Fruit fly (Drosophila melanogaster) whole organism, wandering third instar larva: ENCODE data around the gene PIG-Wb.

ENCODE experiments used
- Abd-B ChIP-seq: fragments of >200 bp; optimal IDR thresholded peaks from 2 replicates; lab custom pipeline; 2017; ENCODE audit warnings: missing biosample characterization, missing genetic modification characterization
- CG32264 ChIP-seq: fragments of 200-800 bp; sonication (Bioruptor generic); optimal IDR thresholded peaks from 2 replicates; lab custom pipeline; 2016; ENCODE audit warnings: missing biosample characterization, missing genetic modification characterization
- CG9705 ChIP-seq: fragments of 200-800 bp; sonication (Bioruptor generic); optimal IDR thresholded peaks from 2 replicates; lab custom pipeline; 2018; ENCODE audit warnings: missing biosample characterization, mild to moderate bottlenecking, missing genetic modification characterization
- Dfd ChIP-seq: fragments of >200 bp; optimal IDR thresholded peaks from 2 replicates; lab custom pipeline; 2017; ENCODE audit warnings: missing biosample characterization, missing genetic modification characterization
- Dif ChIP-seq: fragments of 200-275, 200-300 bp; sonication (Bioruptor generic); optimal IDR thresholded peaks from 2 replicates; lab custom pipeline; 2018; ENCODE audit warnings: missing biosample characterization, missing genetic modification characterization; ENCODE audit not compliant: partially characterized antibody
- HLH106 ChIP-seq: fragments of 200-800 bp; optimal IDR thresholded peaks from 3 replicates; lab custom pipeline; 2019; ENCODE audit warnings: missing biosample characterization, mild to moderate bottlenecking, missing genetic modification characterization, moderate library complexity
- Hr78 ChIP-seq: fragments of >200 bp; optimal IDR thresholded peaks from 2 replicates; lab custom pipeline; 2017; ENCODE audit warnings: missing biosample characterization, missing genetic modification characterization
- Hr83 ChIP-seq: fragments of 200-300 bp; sonication (Bioruptor generic); optimal IDR thresholded peaks from 2 replicates; lab custom pipeline; 2016; ENCODE audit warnings: missing biosample characterization, mild to moderate bottlenecking, missing genetic modification characterization, moderate library complexity; ENCODE audit not compliant: poor library complexity, severe bottlenecking
- Jra ChIP-seq: sonication (Bioruptor generic); optimal IDR thresholded peaks from 2 replicates; lab custom pipeline; 2016; ENCODE audit warnings: missing biosample characterization, missing genetic modification characterization
- Mio ChIP-seq: sonication (Bioruptor generic); optimal IDR thresholded peaks from 2 replicates; lab custom pipeline; 2016; ENCODE audit warnings: missing biosample characterization, missing genetic modification characterization
- Myc ChIP-seq: fragments of >200 bp; optimal IDR thresholded peaks from 2 replicates; lab custom pipeline; 2017
- N ChIP-seq: fragments of >200 bp; optimal IDR thresholded peaks from 2 replicates; lab custom pipeline; 2018; ENCODE audit warnings: missing biosample characterization, missing external identifiers, missing genetic modification characterization
- Rel ChIP-seq, 2 experiments: fragments of 200-800 bp; sonication (Bioruptor generic) in 1 of 2; optimal IDR thresholded peaks; 2 replicates in 1 of 2; 3 replicates in 1 of 2; lab custom pipeline; 2016 to 2019; ENCODE audit warnings: mild to moderate bottlenecking in 2 of 2, missing biosample characterization in 2 of 2, missing genetic modification characterization in 2 of 2, moderate library complexity in 1 of 2
- Sp1 ChIP-seq: fragments of 200-800 bp; sonication (Bioruptor generic); optimal IDR thresholded peaks from 3 replicates; lab custom pipeline; 2019; ENCODE audit warnings: missing biosample characterization, mild to moderate bottlenecking, missing genetic modification characterization, moderate library complexity
- Vsx2 ChIP-seq: fragments of 200-300, 225-300 bp; sonication (Bioruptor generic); optimal IDR thresholded peaks from 2 replicates; lab custom pipeline; 2018; ENCODE audit warnings: missing biosample characterization, missing genetic modification characterization; ENCODE audit not compliant: partially characterized antibody
- br ChIP-seq: fragments of 200-800 bp; sonication (Bioruptor generic); optimal IDR thresholded peaks from 2 replicates; lab custom pipeline; 2016; ENCODE audit warnings: missing biosample characterization, missing genetic modification characterization
- dl ChIP-seq, 2 experiments: fragments of 175-275, 200-275 bp in 1 of 2; fragments of 200-275 bp in 1 of 2; sonication (Bioruptor generic); optimal IDR thresholded peaks; lab custom pipeline; 2018; ENCODE audit warnings: mild to moderate bottlenecking in 2 of 2, missing biosample characterization in 2 of 2, missing genetic modification characterization in 2 of 2, moderate library complexity in 2 of 2; ENCODE audit not compliant: partially characterized antibody in 2 of 2, insufficient read depth in 1 of 2
- dmrt93B ChIP-seq: fragments of 200-800 bp; sonication (Bioruptor generic); optimal IDR thresholded peaks from 2 replicates; lab custom pipeline; 2018; ENCODE audit warnings: missing biosample characterization, mild to moderate bottlenecking, missing genetic modification characterization
- ey ChIP-seq: fragments of 200-800 bp; sonication (Bioruptor generic); optimal IDR thresholded peaks from 2 replicates; lab custom pipeline; 2016; ENCODE audit warnings: missing biosample characterization, missing genetic modification characterization
- foxo ChIP-seq, 2 experiments: fragments of 200-800 bp; sonication (Bioruptor generic); optimal IDR thresholded peaks; 2 replicates in 1 of 2; 3 replicates in 1 of 2; lab custom pipeline; 2016 to 2017; ENCODE audit warnings: missing biosample characterization in 2 of 2, missing genetic modification characterization in 2 of 2
- fru ChIP-seq: fragments of 200-800 bp; sonication (Bioruptor generic); optimal IDR thresholded peaks from 3 replicates; lab custom pipeline; 2016; ENCODE audit warnings: missing biosample characterization, mild to moderate bottlenecking, missing genetic modification characterization
- h ChIP-seq: fragments of 200-800 bp; sonication (Bioruptor generic); optimal IDR thresholded peaks from 3 replicates; lab custom pipeline; 2016; ENCODE audit warnings: missing biosample characterization, mild to moderate bottlenecking, missing genetic modification characterization
- lola ChIP-seq: fragments of >200 bp; optimal IDR thresholded peaks from 2 replicates; lab custom pipeline; 2017; ENCODE audit warnings: missing biosample characterization, missing genetic modification characterization
- psq ChIP-seq: fragments of 200-800 bp; sonication (Bioruptor generic); optimal IDR thresholded peaks from 3 replicates; lab custom pipeline; 2017; ENCODE audit warnings: missing biosample characterization, mild to moderate bottlenecking, missing genetic modification characterization, moderate library complexity
- rgr ChIP-seq: fragments of 200-800 bp; sonication (Bioruptor generic); optimal IDR thresholded peaks from 3 replicates; lab custom pipeline; 2016; ENCODE audit warnings: missing biosample characterization, mild to moderate bottlenecking, missing genetic modification characterization
- sage ChIP-seq: fragments of 200-800 bp; sonication (Bioruptor generic); optimal IDR thresholded peaks from 2 replicates; lab custom pipeline; 2016; ENCODE audit warnings: missing biosample characterization, mild to moderate bottlenecking, missing genetic modification characterization
- sv ChIP-seq: fragments of 200-800 bp; sonication (Bioruptor generic); optimal IDR thresholded peaks from 3 replicates; lab custom pipeline; 2016; ENCODE audit warnings: missing biosample characterization, missing genetic modification characterization
- tai ChIP-seq: sonication (Bioruptor generic); optimal IDR thresholded peaks from 2 replicates; lab custom pipeline; 2016; ENCODE audit warnings: missing biosample characterization, missing genetic modification characterization

Gene PIG-Wb

DNA sequence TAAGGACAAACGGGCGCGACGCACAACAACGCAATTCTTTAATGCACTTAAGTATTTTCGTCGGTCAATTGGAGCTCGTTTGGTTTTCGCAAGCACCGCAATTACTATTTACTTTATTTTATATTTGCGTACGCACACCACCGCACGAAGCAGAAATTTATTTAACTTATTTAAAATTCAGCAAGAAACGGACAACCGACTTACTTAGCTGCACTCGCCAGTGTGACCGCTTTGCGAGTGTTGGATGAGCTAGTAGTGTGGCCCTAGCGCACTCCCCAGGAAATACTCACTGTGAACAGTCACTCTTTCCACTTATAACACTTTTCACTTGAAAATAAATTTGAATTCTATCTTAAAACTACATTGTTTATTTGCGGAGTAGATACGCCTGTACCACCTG is 7.0 kb downstream of the PIG-Wb start, which contains the start of gene drpr (continued):
- TF ChIP-seq dmrt93B (GFP tag; lab: Kevin White, UChicago) (no peak), br (GFP tag; lab: Kevin White, UChicago) (peak; percentile 43), ey (GFP tag; lab: Kevin White, UChicago) (no peak), rgr (GFP tag; lab: Kevin White, UChicago) (peak; percentile 36), foxo (GFP tag; optimal IDR thresholded peaks at IDR 0.05; lab: Kevin White, UChicago) (no peak), Sp1 (GFP tag; lab: Kevin White, UChicago) (peak; percentile 43), h (GFP tag; lab: Kevin White, UChicago) (peak; percentile 23), sage (GFP tag; lab: Kevin White, UChicago) (no peak)

DNA sequence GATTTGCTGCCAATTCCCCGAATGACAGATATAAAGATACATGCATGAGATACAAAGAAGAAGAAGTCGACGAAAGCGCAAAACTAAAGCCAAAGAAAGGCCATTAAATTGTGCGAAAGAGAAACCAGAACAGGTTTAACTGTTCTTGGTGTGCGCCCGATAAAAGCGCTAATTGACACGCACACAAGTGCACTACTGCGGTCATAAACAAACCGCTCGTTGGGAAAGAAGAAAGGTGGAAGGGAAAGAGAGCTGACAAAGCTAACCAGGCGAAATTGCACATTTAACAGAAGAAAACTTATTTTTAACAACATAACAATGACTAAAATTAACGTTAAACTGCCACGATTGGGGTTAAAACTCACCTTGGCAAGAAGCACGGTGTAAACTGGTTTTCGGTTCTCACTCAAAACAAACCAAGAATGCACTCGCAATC is 7.7 kb downstream of the PIG-Wb start:
- TF ChIP-seq CG32264 (GFP tag; lab: Kevin White, UChicago) (no peak), Vsx2 (GFP tag; lab: Kevin White, UChicago) (peak; percentile 24), psq (GFP tag; lab: Kevin White, UChicago) (peak; percentile 85)

dm6 chr3L:1729380-1730159 is 8.3 kb downstream of the PIG-Wb start:
- TF ChIP-seq Rel (GFP tag; optimal IDR thresholded peaks at IDR 0.05; lab: Kevin White, UChicago) (no peak), Rel (tag; optimal IDR thresholded peaks at IDR 0.05; lab: Kevin White, UChicago) (peak; percentile 95), h (GFP tag; lab: Kevin White, UChicago) (no peak)

DNA sequence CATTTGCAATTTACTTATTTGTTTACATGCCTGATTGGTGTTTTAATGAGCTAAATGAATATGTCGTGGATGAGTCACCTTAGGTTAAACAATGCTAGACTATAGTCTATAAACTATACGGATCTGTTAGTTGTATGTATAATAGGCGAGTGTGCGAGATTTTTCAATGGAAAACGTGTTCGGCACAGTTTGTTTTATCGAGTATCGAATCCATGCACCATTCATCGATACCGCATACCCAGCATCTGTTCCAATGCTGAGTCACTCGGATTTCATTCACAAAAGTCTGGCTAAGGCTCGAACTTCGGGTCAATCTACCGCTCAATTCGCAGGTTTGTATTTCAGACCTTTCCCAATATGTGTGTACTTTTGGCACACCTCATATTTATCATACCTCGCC is 10.5 kb downstream of the PIG-Wb start:
- TF ChIP-seq Sp1 (GFP tag; lab: Kevin White, UChicago) (no peak), rgr (GFP tag; lab: Kevin White, UChicago) (peak; percentile 6), Myc (lab: Kevin White, UChicago) (no peak), N (GFP tag; lab: Kevin White, UChicago) (no peak), Mio (GFP tag; lab: Kevin White, UChicago) (no peak)

DNA sequence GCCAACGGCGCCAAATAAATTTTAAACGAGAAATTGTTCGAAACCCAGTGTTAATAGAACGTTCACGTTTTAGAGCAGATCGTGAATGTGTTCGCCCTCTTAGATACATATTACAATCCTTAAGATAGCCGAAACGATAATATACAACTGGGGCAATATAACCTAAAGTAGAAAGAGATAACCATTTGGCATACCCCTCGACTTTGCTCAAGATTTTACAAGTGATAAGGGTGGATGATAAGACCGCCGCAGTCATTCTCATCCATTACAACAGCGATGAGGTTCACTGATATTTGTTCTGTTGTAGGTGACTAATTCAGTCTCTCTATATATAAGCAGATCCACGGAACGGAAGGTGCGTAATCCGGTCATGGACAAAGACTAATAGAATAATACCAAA is 11.2 kb downstream of the PIG-Wb start:
- no peak for TF ChIP-seq Abd-B
- TF ChIP-seq tai (GFP tag; lab: Kevin White, UChicago): no peak
- no peak for TF ChIP-seq CG32264 (GFP tag; lab: Kevin White, UChicago)
- no peak for TF ChIP-seq psq (GFP tag; lab: Kevin White, UChicago)
- TF ChIP-seq foxo (GFP tag; optimal IDR thresholded peaks at IDR 0.05; lab: Kevin White, UChicago): no peak
- TF ChIP-seq Dfd (GFP tag; lab: Kevin White, UChicago): no peak
- TF ChIP-seq Hr83 (GFP tag; lab: Kevin White, UChicago): no peak
- no peak for TF ChIP-seq h (GFP tag; lab: Kevin White, UChicago)
- no peak for TF ChIP-seq sv (GFP tag; lab: Kevin White, UChicago)
- no peak for TF ChIP-seq ey (GFP tag; lab: Kevin White, UChicago)
- TF ChIP-seq Jra (GFP tag; lab: Kevin White, UChicago): no peak
- TF ChIP-seq, all 38 proteins: peak for 0

DNA sequence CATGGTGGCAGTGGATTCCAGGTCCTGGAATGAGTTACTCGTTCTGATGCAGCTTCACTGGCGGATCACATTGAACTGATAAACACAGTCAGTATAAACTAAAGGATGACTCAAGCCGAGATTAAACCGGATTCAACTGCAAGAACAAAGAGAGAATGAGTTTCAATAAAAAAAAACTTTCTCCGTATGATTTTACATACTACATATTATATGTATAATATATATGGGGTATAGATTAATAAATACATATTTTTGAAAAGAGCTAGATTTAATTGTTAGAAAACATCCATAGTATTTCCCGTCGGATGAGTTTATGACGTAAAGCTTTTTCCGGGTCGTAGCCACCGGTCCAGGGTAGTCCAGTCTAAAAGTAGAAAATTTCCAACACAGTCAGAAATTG is 13.8 kb downstream of the PIG-Wb start, which contains the start of gene CG12035:
Gene CG12035, plus strand, starts transcription at position 301 of the 400 bp plus-strand sequence.
- no peak for TF ChIP-seq HLH106
- TF ChIP-seq Hr78: no peak
- TF ChIP-seq Myc (lab: Kevin White, UChicago): no peak
- no peak for TF ChIP-seq sv (GFP tag; lab: Kevin White, UChicago)
- TF ChIP-seq rgr (GFP tag; lab: Kevin White, UChicago): no peak
- TF ChIP-seq dl (GFP tag; optimal IDR thresholded peaks at IDR 0.05; lab: Kevin White, UChicago; ENCODE audit: insufficient read depth in 1 of 2, partially characterized antibody in 2 of 2): no peak
- no peak for TF ChIP-seq lola (GFP tag; lab: Kevin White, UChicago)
- TF ChIP-seq Vsx2 (GFP tag; lab: Kevin White, UChicago): no peak
- no peak for TF ChIP-seq fru (GFP tag; lab: Kevin White, UChicago)
- no peak for TF ChIP-seq dmrt93B (GFP tag; lab: Kevin White, UChicago)
- no peak for TF ChIP-seq CG32264 (GFP tag; lab: Kevin White, UChicago)
- no peak for TF ChIP-seq Dif (GFP tag; lab: Kevin White, UChicago)
- no peak for TF ChIP-seq Rel (GFP tag; optimal IDR thresholded peaks at IDR 0.05; lab: Kevin White, UChicago)
- no peak for TF ChIP-seq Rel (tag; optimal IDR thresholded peaks at IDR 0.05; lab: Kevin White, UChicago)
- no peak for TF ChIP-seq psq (GFP tag; lab: Kevin White, UChicago)
- no peak for TF ChIP-seq foxo (GFP tag; optimal IDR thresholded peaks at IDR 0.05; lab: Kevin White, UChicago)
- TF ChIP-seq CG9705 (GFP tag; lab: Kevin White, UChicago): no peak
